Worm (Caenorhabditis elegans): ENCODE results near the gene srh-237.

DNA sequence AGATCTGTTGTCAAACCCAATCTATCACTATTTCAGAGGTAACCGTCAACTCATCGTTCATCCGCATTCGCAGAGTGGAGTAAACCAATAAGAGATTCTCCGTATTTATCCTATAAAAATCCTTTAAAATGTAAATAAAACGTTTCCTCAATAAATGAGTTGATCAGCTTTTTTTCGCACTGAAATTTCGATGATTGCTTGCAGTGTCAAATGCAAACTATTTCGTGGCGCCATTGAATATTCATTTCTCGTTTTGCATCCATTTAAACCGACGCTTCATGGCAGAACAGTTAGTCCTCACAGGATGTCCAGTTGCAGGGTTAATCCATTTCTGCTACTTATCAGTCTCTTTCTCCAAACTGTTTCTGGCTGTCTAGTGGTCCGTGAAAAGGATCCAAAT is 28.6 kb upstream of the srh-237 start, which contains the start of gene F28B1.9:
- no peak for TF ChIP-seq him-1 (tag; optimal IDR thresholded peaks at IDR 0.05)
- TF ChIP-seq dao-5 (tag; optimal IDR thresholded peaks at IDR 0.05) = no peak

Data from whole organism, L4/young adult.